Fruit fly (Drosophila melanogaster) whole organism, embryonic: Measurements from ENCODE around the gene fzo.
A peak's percentile ranks its signal among the peaks of the same experiment; 100 is the strongest.

Source experiments
- Atf-2 ChIP-seq: fragments of 200-800 bp; sonication (Bioruptor generic); optimal IDR thresholded peaks from 2 replicates; lab custom pipeline; 2016; ENCODE audit warnings: missing biosample characterization, missing genetic modification characterization
- Awh ChIP-seq: fragments of 200-800 bp; sonication (Bioruptor generic); IDR thresholded peaks from 2 replicates; pipeline ENCODE4, ENCODE4 v1.3.6; 2022; ENCODE audit warnings: missing biosample characterization, missing genetic modification characterization
- BtbVII ChIP-seq: fragments of 200-800 bp; sonication (Bioruptor generic); optimal IDR thresholded peaks from 3 replicates; lab custom pipeline; 2017; ENCODE audit warnings: missing biosample characterization, mild to moderate bottlenecking, missing genetic modification characterization
- CG10543 ChIP-seq: fragments of 200-800 bp; sonication (Bioruptor generic); optimal IDR thresholded peaks from 3 replicates; lab custom pipeline; 2017; ENCODE audit warnings: missing biosample characterization, mild to moderate bottlenecking, missing genetic modification characterization, moderate library complexity
- CG11085 ChIP-seq: fragments of 200-800 bp; sonication (Bioruptor generic); IDR thresholded peaks from 2 replicates; pipeline ENCODE4 v1.3.6; 2022; ENCODE audit warnings: missing biosample characterization, missing genetic modification characterization
- CG11504 ChIP-seq: fragments of 200-800 bp; sonication (Bioruptor generic); optimal IDR thresholded peaks from 3 replicates; lab custom pipeline; 2019; ENCODE audit warnings: missing biosample characterization, mild to moderate bottlenecking, missing genetic modification characterization, moderate library complexity
- CG11560 ChIP-seq: fragments of 200-800 bp; sonication (Bioruptor generic); IDR thresholded peaks from 3 replicates; pipeline ENCODE4 v1.3.6; 2022; ENCODE audit warnings: missing biosample characterization, missing genetic modification characterization
- CG11723 ChIP-seq: fragments of 200-800 bp; sonication (Bioruptor generic); optimal IDR thresholded peaks from 2 replicates; lab custom pipeline; 2017; ENCODE audit warnings: missing biosample characterization, mild to moderate bottlenecking, missing genetic modification characterization
- CG12219 ChIP-seq: fragments of 200-800 bp; sonication (Bioruptor generic); optimal IDR thresholded peaks from 3 replicates; lab custom pipeline; 2018; ENCODE audit warnings: missing biosample characterization, mild to moderate bottlenecking, missing genetic modification characterization
- CG14667 ChIP-seq: fragments of 200-800 bp; sonication (Bioruptor generic); IDR thresholded peaks from 2 replicates; pipeline ENCODE4 v1.3.6; 2022; ENCODE audit warnings: missing biosample characterization, missing genetic modification characterization
- CG15073 ChIP-seq: fragments of 200-800 bp; sonication (Bioruptor generic); optimal IDR thresholded peaks from 2 replicates; lab custom pipeline; 2016; ENCODE audit warnings: missing biosample characterization, missing genetic modification characterization
- CG1529 ChIP-seq: fragments of 200-800 bp; sonication (Bioruptor generic); optimal IDR thresholded peaks from 3 replicates; lab custom pipeline; 2018; ENCODE audit warnings: missing biosample characterization, missing genetic modification characterization
- CG15601 ChIP-seq: fragments of 200-800 bp; sonication (Bioruptor generic); optimal IDR thresholded peaks from 3 replicates; lab custom pipeline; 2019; ENCODE audit warnings: missing biosample characterization, mild to moderate bottlenecking, missing genetic modification characterization, moderate library complexity
- CG1602 ChIP-seq: fragments of 200-800 bp; sonication (Bioruptor generic); optimal IDR thresholded peaks from 3 replicates; lab custom pipeline; 2016; ENCODE audit warnings: missing biosample characterization, missing genetic modification characterization
- CG16815 ChIP-seq: fragments of 200-800 bp; sonication (Bioruptor generic); optimal IDR thresholded peaks from 3 replicates; lab custom pipeline; 2017; ENCODE audit warnings: missing biosample characterization, mild to moderate bottlenecking, missing genetic modification characterization
- CG17829 ChIP-seq: fragments of 200-800 bp; optimal IDR thresholded peaks from 2 replicates; lab custom pipeline; 2019; ENCODE audit warnings: missing biosample characterization, mild to moderate bottlenecking, missing genetic modification characterization, moderate library complexity
- CG18476 ChIP-seq: fragments of 200-800 bp; sonication (Bioruptor generic); optimal IDR thresholded peaks from 2 replicates; lab custom pipeline; 2016; ENCODE audit warnings: missing biosample characterization, mild to moderate bottlenecking, missing genetic modification characterization
- CG2120 ChIP-seq: fragments of 200-800 bp; sonication (Bioruptor generic); optimal IDR thresholded peaks from 3 replicates; lab custom pipeline; 2016; ENCODE audit warnings: missing biosample characterization, missing genetic modification characterization
- CG2875 ChIP-seq: fragments of 200-800 bp; sonication (Bioruptor generic); optimal IDR thresholded peaks from 2 replicates; lab custom pipeline; 2017; ENCODE audit warnings: missing biosample characterization, mild to moderate bottlenecking, missing genetic modification characterization, missing genetic modification reagents
- CG2889 ChIP-seq: fragments of 200-800 bp; sonication (Bioruptor generic); IDR thresholded peaks from 3 replicates; pipeline ENCODE4 v1.3.6; 2022; ENCODE audit warnings: missing biosample characterization, missing genetic modification characterization
- CG3281 ChIP-seq: fragments of 200-800 bp; sonication (Bioruptor generic); optimal IDR thresholded peaks from 3 replicates; lab custom pipeline; 2017; ENCODE audit warnings: missing biosample characterization, mild to moderate bottlenecking, missing genetic modification characterization
- CG3847 ChIP-seq: fragments of 200-800 bp; sonication (Bioruptor generic); IDR thresholded peaks from 2 replicates; pipeline ENCODE4 v1.3.6; 2022; ENCODE audit warnings: missing biosample characterization, missing genetic modification characterization
- CG6272 ChIP-seq: fragments of 200-800 bp; sonication (Bioruptor generic); IDR thresholded peaks from 2 replicates; pipeline ENCODE4 v1.3.6; 2022; ENCODE audit warnings: missing biosample characterization, missing genetic modification characterization
- CG7786 ChIP-seq: fragments of 200-800 bp; sonication (Bioruptor generic); optimal IDR thresholded peaks from 2 replicates; lab custom pipeline; 2016; ENCODE audit warnings: missing biosample characterization, missing genetic modification characterization
- CG9215 ChIP-seq: fragments of 200-800 bp; sonication (Bioruptor generic); IDR thresholded peaks from 2 replicates; pipeline ENCODE4 v1.3.6; 2022; ENCODE audit warnings: missing biosample characterization, missing genetic modification characterization
- CG9609 ChIP-seq: fragments of 200-800 bp; sonication (Bioruptor generic); optimal IDR thresholded peaks from 3 replicates; lab custom pipeline; 2016; ENCODE audit warnings: missing biosample characterization, missing genetic modification characterization
- CG9797 ChIP-seq: fragments of 200-800 bp; sonication (Bioruptor generic); optimal IDR thresholded peaks from 3 replicates; lab custom pipeline; 2018; ENCODE audit warnings: missing biosample characterization, mild to moderate bottlenecking, missing genetic modification characterization
- Doc2 ChIP-seq: fragments of 200-800 bp; sonication (Bioruptor generic); IDR thresholded peaks from 2 replicates; pipeline ENCODE4 v1.3.6; 2022; ENCODE audit warnings: missing biosample characterization, missing genetic modification characterization
- Gug ChIP-seq: fragments of 200-800 bp; sonication (Bioruptor generic); IDR thresholded peaks from 4 replicates; pipeline ENCODE4 v1.3.6; 2022; ENCODE audit warnings: missing biosample characterization, missing genetic modification characterization
- Lpt ChIP-seq: fragments of >200 bp; optimal IDR thresholded peaks from 2 replicates; lab custom pipeline; 2018; ENCODE audit warnings: missing biosample characterization, missing genetic modification characterization
- Med ChIP-seq: fragments of 200-800 bp; sonication (Bioruptor generic); peaks from one replicate; lab custom pipeline; 2016; ENCODE audit warnings: missing biosample characterization, missing genetic modification characterization, mild to moderate bottlenecking, inconsistent platforms, moderate library complexity
- Nf-YB ChIP-seq: fragments of 200-800 bp; sonication (Bioruptor generic); optimal IDR thresholded peaks from 3 replicates; lab custom pipeline; 2019; ENCODE audit warnings: missing biosample characterization, mild to moderate bottlenecking, missing genetic modification characterization, moderate library complexity
- Opbp ChIP-seq: fragments of 200-800 bp; sonication (Bioruptor generic); IDR thresholded peaks from 3 replicates; pipeline ENCODE4 v1.3.6; 2022; ENCODE audit warnings: missing biosample characterization, missing genetic modification characterization; ENCODE audit not compliant: partially characterized antibody
- ato ChIP-seq: fragments of 200-800 bp; sonication (Bioruptor generic); IDR thresholded peaks from 2 replicates; pipeline ENCODE4 v1.3.6; 2022; ENCODE audit warnings: missing biosample characterization, missing genetic modification characterization; ENCODE audit not compliant: partially characterized antibody
- btn ChIP-seq: fragments of 200-800 bp; sonication (Bioruptor generic); optimal IDR thresholded peaks from 2 replicates; lab custom pipeline; 2016; ENCODE audit warnings: missing biosample characterization, missing genetic modification characterization
- chn ChIP-seq: fragments of 200-800 bp; sonication (Bioruptor generic); optimal IDR thresholded peaks from 2 replicates; lab custom pipeline; 2016; ENCODE audit warnings: missing biosample characterization, missing genetic modification characterization
- crc ChIP-seq: fragments of 200-800 bp; sonication (Bioruptor generic); optimal IDR thresholded peaks from 2 replicates; lab custom pipeline; 2016; ENCODE audit warnings: missing biosample characterization, missing genetic modification characterization
- croc ChIP-seq: fragments of 200-800 bp; sonication (Bioruptor generic); conservative IDR thresholded peaks from 3 replicates; pipeline ENCODE4 v1.3.6; 2022; ENCODE audit warnings: missing biosample characterization, missing genetic modification characterization
- h ChIP-seq: fragments of >200 bp; optimal IDR thresholded peaks from 2 replicates; lab custom pipeline; 2017
- hb ChIP-seq: fragments of 200-800 bp; sonication (Bioruptor generic); IDR thresholded peaks from 3 replicates; pipeline ENCODE4 v1.3.6; 2022; ENCODE audit warnings: missing biosample characterization, missing genetic modification characterization; ENCODE audit not compliant: partially characterized antibody
- hth ChIP-seq: fragments of >200 bp; optimal IDR thresholded peaks from 2 replicates; lab custom pipeline; 2017; ENCODE audit warnings: inconsistent platforms
- ken ChIP-seq: fragments of 200-800 bp; sonication (Bioruptor generic); IDR thresholded peaks from 3 replicates; pipeline ENCODE4 v1.3.6; 2022; ENCODE audit warnings: missing biosample characterization, missing genetic modification characterization
- lab ChIP-seq: fragments of 200-800 bp; sonication (Bioruptor generic); optimal IDR thresholded peaks from 3 replicates; lab custom pipeline; 2017; ENCODE audit warnings: missing biosample characterization, missing genetic modification characterization, mild to moderate bottlenecking, moderate library complexity, missing genetic modification reagents
- pho ChIP-seq: fragments of 200-800 bp; sonication (Bioruptor generic); optimal IDR thresholded peaks from 2 replicates; lab custom pipeline; 2016; ENCODE audit warnings: missing biosample characterization, missing genetic modification characterization
- schlank ChIP-seq: fragments of 200-800 bp; sonication (Bioruptor generic); optimal IDR thresholded peaks from 2 replicates; lab custom pipeline; 2018; ENCODE audit warnings: missing biosample characterization, mild to moderate bottlenecking, missing genetic modification characterization
- sob ChIP-seq: fragments of 200-800 bp; sonication (Bioruptor generic); IDR thresholded peaks from 2 replicates; pipeline ENCODE4 v1.3.6; 2022; ENCODE audit warnings: missing biosample characterization, missing genetic modification characterization
- tap ChIP-seq: fragments of 200-800 bp; optimal IDR thresholded peaks from 3 replicates; lab custom pipeline; 2019; ENCODE audit warnings: missing biosample characterization, mild to moderate bottlenecking, missing genetic modification characterization, moderate library complexity
- tll ChIP-seq, 2 experiments: fragments of 200-800 bp in 1 of 2; fragments of >200 bp in 1 of 2; sonication (Bioruptor generic) in 1 of 2; optimal IDR thresholded peaks; 2 replicates each; lab custom pipeline; 2017 to 2019; ENCODE audit warnings: missing biosample characterization in 2 of 2, missing genetic modification characterization in 2 of 2, mild to moderate bottlenecking in 1 of 2, moderate library complexity in 1 of 2
- tx ChIP-seq: fragments of 200-800 bp; sonication (Bioruptor generic); optimal IDR thresholded peaks from 2 replicates; lab custom pipeline; 2016; ENCODE audit warnings: missing biosample characterization, missing genetic modification characterization
- vnd ChIP-seq: fragments of 200-800 bp; sonication (Bioruptor generic); IDR thresholded peaks from 3 replicates; pipeline ENCODE4 v1.3.6; 2022; ENCODE audit warnings: missing biosample characterization, missing genetic modification characterization; ENCODE audit not compliant: partially characterized antibody
- vvl ChIP-seq: fragments of 200-800 bp; sonication (Bioruptor generic); IDR thresholded peaks from 2 replicates; pipeline ENCODE4 v1.3.6; 2022; ENCODE audit warnings: missing biosample characterization, missing genetic modification characterization

The fzo gene

dm6 chr3R:23156865-23157515 is 46.8 kb downstream of the fzo start (continued):
- TF ChIP-seq chn (GFP tag; lab: Kevin White, UChicago) (no peak), hb (GFP tag; lab: Robert Waterston, UW) (no peak), Lpt (GFP tag; lab: Kevin White, UChicago) (no peak), CG9215 (no peak), CG3281 (GFP tag; lab: Kevin White, UChicago) (no peak), croc (no peak; the same call in 2 of the 3 replicates), ken (GFP tag; lab: Robert Waterston, UW) (no peak), Awh (GFP tag; lab: Robert Waterston, UW) (0 out of 2 replicates have a peak, but pooled peaks have one; percentile 8), h (lab: Kevin White, UChicago) (no peak), schlank (tag; lab: Kevin White, UChicago) (no peak), CG7786 (GFP tag; lab: Kevin White, UChicago) (no peak), CG11504 (no peak), CG18476 (GFP tag; lab: Kevin White, UChicago) (no peak), tll (GFP tag; optimal IDR thresholded peaks at IDR 0.05; lab: Kevin White, UChicago) (peak in 1 of 2 experiments; percentile 71), Atf-2 (GFP tag; lab: Kevin White, UChicago) (no peak), Nf-YB (GFP tag; lab: Kevin White, UChicago) (no peak), hth (lab: Kevin White, UChicago) (no peak), CG2120 (GFP tag; lab: Kevin White, UChicago) (no peak), CG1529 (GFP tag; lab: Kevin White, UChicago) (no peak), Med (GFP tag; lab: Kevin White, UChicago) (peak; percentile 54), ato (no peak), CG15073 (GFP tag; lab: Kevin White, UChicago) (no peak), tap (tag; lab: Kevin White, UChicago) (peak; percentile 2), btn (GFP tag; lab: Kevin White, UChicago) (no peak), CG11723 (GFP tag; lab: Kevin White, UChicago) (peak; percentile 14), CG9609 (no peak), CG10543 (GFP tag; lab: Kevin White, UChicago) (peak; percentile 93), CG15601 (tag; lab: Kevin White, UChicago) (no peak), pho (GFP tag; lab: Kevin White, UChicago) (no peak), CG2875 (GFP tag; lab: Kevin White, UChicago) (peak; percentile 4), CG9797 (GFP tag; lab: Kevin White, UChicago) (no peak), vnd (GFP tag; lab: Robert Waterston, UW) (no peak), vvl (0 out of 2 replicates have a peak, but pooled peaks have one; percentile 21), CG16815 (GFP tag; lab: Kevin White, UChicago) (no peak), CG1602 (GFP tag; lab: Kevin White, UChicago) (no peak), Gug (GFP tag; lab: Robert Waterston, UW) (no peak), CG6272 (no peak), CG2889 (no peak), CG17829 (no peak), BtbVII (peak; percentile 76), CG14667 (no peak), Opbp (peak; percentile 58; the same call in 2 of the 3 replicates), CG11560 (tag; lab: Robert Waterston, UW) (no peak), Doc2 (GFP tag; lab: Robert Waterston, UW) (no peak), sob (GFP tag; lab: Robert Waterston, UW) (0 out of 2 replicates have a peak, but pooled peaks have one; percentile 44), CG12219 (no peak), tx (no peak), lab (GFP tag; lab: Kevin White, UChicago) (peak; percentile 23), CG11085 (GFP tag; lab: Robert Waterston, UW) (no peak), CG3847 (GFP tag; lab: Robert Waterston, UW) (no peak), crc (GFP tag; lab: Kevin White, UChicago) (no peak)
